Worm (Caenorhabditis elegans) whole organism, L4 larva: Measurements from ENCODE around the gene C45G9.8.
"Not testable (repeated sequence)": the region's sequence is repeated elsewhere in the genome, so short reads cannot be mapped to it uniquely, and the experiment has no call there.

ENCODE experiments used
- D1046.2 ChIP-seq: fragments of 200-800 bp; sonication (Bioruptor generic); IDR thresholded peaks from 2 replicates; pipeline ENCODE4 v1.3.6; 2022; ENCODE audit warnings: missing genetic modification characterization, missing compliant biosample characterization
- T20F7.1 ChIP-seq: fragments of 200-800 bp; sonication (Bioruptor generic); optimal IDR thresholded peaks from 2 replicates; lab custom pipeline; 2018; ENCODE audit warnings: mild to moderate bottlenecking, missing genetic modification characterization, missing compliant biosample characterization
- T26A8.4 ChIP-seq: fragments of 200-800 bp; sonication (Bioruptor generic); IDR thresholded peaks from 2 replicates; pipeline ENCODE4 v1.3.6; 2022; ENCODE audit warnings: missing genetic modification characterization, missing compliant biosample characterization
- Y5F2A.4 ChIP-seq: fragments of 200-800 bp; sonication (Bioruptor generic); optimal IDR thresholded peaks from 2 replicates; lab custom pipeline; 2018; ENCODE audit warnings: mild to moderate bottlenecking, missing genetic modification characterization, missing compliant biosample characterization
- aha-1 ChIP-seq: fragments of 150-350 bp; peaks from one replicate; lab custom pipeline; 2014; ENCODE audit warnings: missing biosample characterization, missing genetic modification characterization
- ceh-32 ChIP-seq: sonication (generic microtip); optimal IDR thresholded peaks from 2 replicates; lab custom pipeline; 2016; ENCODE audit warnings: mild to moderate bottlenecking, missing genetic modification characterization, missing compliant biosample characterization; ENCODE audit not compliant: poor library complexity
- ceh-62 ChIP-seq: sonication (generic microtip); optimal IDR thresholded peaks from 2 replicates; lab custom pipeline; 2017; ENCODE audit warnings: missing biosample characterization, missing genetic modification characterization
- ceh-82 ChIP-seq: sonication (generic microtip); optimal IDR thresholded peaks from 2 replicates; lab custom pipeline; 2017; ENCODE audit warnings: missing biosample characterization, missing genetic modification characterization
- daf-16 ChIP-seq, 3 experiments: sonication (generic microtip); optimal IDR thresholded peaks; 2 replicates each; lab custom pipeline; 2016 to 2017; ENCODE audit warnings: missing genetic modification characterization in 3 of 3, missing genetic modification reagents in 3 of 3, mild to moderate bottlenecking in 2 of 3, missing compliant biosample characterization in 2 of 3, missing biosample characterization in 1 of 3, moderate library complexity in 1 of 3
- dmd-6 ChIP-seq: fragments of 200-800 bp; sonication (Bioruptor generic); IDR thresholded peaks from 2 replicates; pipeline ENCODE4 v1.3.6; 2022; ENCODE audit warnings: missing genetic modification reagents, missing genetic modification characterization, missing compliant biosample characterization
- dmd-9 ChIP-seq: fragments of 200-800 bp; sonication (Bioruptor generic); IDR thresholded peaks from 2 replicates; pipeline ENCODE4 v1.3.6; 2022; ENCODE audit warnings: missing genetic modification reagents, missing genetic modification characterization, missing compliant biosample characterization
- dpl-1 ChIP-seq: fragments of 150-350 bp; optimal IDR thresholded peaks from 2 replicates; lab custom pipeline; 2014; ENCODE audit warnings: missing biosample characterization, missing genetic modification reagents, missing genetic modification characterization
- hlh-11 ChIP-seq: fragments of 200-800 bp; sonication (Bioruptor generic); optimal IDR thresholded peaks from 2 replicates; lab custom pipeline; 2018; ENCODE audit warnings: mild to moderate bottlenecking, missing genetic modification characterization, missing compliant biosample characterization
- lim-7 ChIP-seq: fragments of 200-800 bp; sonication (Bioruptor generic); IDR thresholded peaks from 2 replicates; pipeline ENCODE4 v1.3.6; 2022; ENCODE audit warnings: missing genetic modification characterization, missing compliant biosample characterization
- lin-1 ChIP-seq: fragments of 200-800 bp; sonication (Bioruptor generic); IDR thresholded peaks from 2 replicates; pipeline ENCODE4 v1.3.6; 2022; ENCODE audit warnings: missing genetic modification reagents, missing genetic modification characterization, missing compliant biosample characterization
- lin-38 ChIP-seq: fragments of 200-800 bp; sonication (Bioruptor generic); IDR thresholded peaks from 2 replicates; pipeline ENCODE4 v1.3.6; 2022; ENCODE audit warnings: missing genetic modification reagents, missing genetic modification characterization, missing compliant biosample characterization
- mdl-1 ChIP-seq, 2 experiments: fragments of 150-350 bp in 1 of 2; sonication (generic microtip) in 1 of 2; optimal IDR thresholded peaks; 2 replicates each; lab custom pipeline; 2014 to 2017; ENCODE audit warnings: missing biosample characterization in 2 of 2, missing genetic modification characterization in 2 of 2
- mep-1 ChIP-seq: fragments of 150-350 bp; sonication (generic microtip); optimal IDR thresholded peaks from 3 replicates; lab custom pipeline; 2014; ENCODE audit warnings: missing biosample characterization, missing genetic modification characterization
- mes-2 ChIP-seq: sonication (generic microtip); optimal IDR thresholded peaks from 2 replicates; lab custom pipeline; 2016; ENCODE audit warnings: missing genotype, mild to moderate bottlenecking, missing genetic modification characterization, missing compliant biosample characterization; ENCODE audit not compliant: poor library complexity, severe bottlenecking
- mxl-2 ChIP-seq: fragments of 200-800 bp; sonication (Bioruptor generic); conservative IDR thresholded peaks from 2 replicates; pipeline ENCODE4 v1.3.6; 2022; ENCODE audit warnings: missing genetic modification reagents, missing genetic modification characterization, missing compliant biosample characterization
- mxl-3 ChIP-seq: fragments of 200-800 bp; sonication (Bioruptor generic); optimal IDR thresholded peaks from 2 replicates; lab custom pipeline; 2018; ENCODE audit warnings: mild to moderate bottlenecking, missing genetic modification characterization, missing compliant biosample characterization
- nhr-111 ChIP-seq: fragments of 200-800 bp; sonication (Bioruptor generic); optimal IDR thresholded peaks from 2 replicates; lab custom pipeline; 2018; ENCODE audit warnings: mild to moderate bottlenecking, missing genetic modification characterization, missing compliant biosample characterization
- nhr-28 ChIP-seq: fragments of 150-350 bp; optimal IDR thresholded peaks from 2 replicates; lab custom pipeline; 2014; ENCODE audit warnings: missing biosample characterization, missing genetic modification characterization
- nhr-42 ChIP-seq: fragments of 200-800 bp; sonication (Bioruptor generic); IDR thresholded peaks from 2 replicates; pipeline ENCODE4 v1.3.6; 2022; ENCODE audit warnings: missing genetic modification characterization, missing compliant biosample characterization
- nhr-48 ChIP-seq: sonication (generic microtip); optimal IDR thresholded peaks from 2 replicates; lab custom pipeline; 2016; ENCODE audit warnings: mild to moderate bottlenecking, missing genetic modification characterization, missing compliant biosample characterization
- nhr-77 ChIP-seq: fragments of 150-350 bp; optimal IDR thresholded peaks from 2 replicates; lab custom pipeline; 2014; ENCODE audit warnings: missing biosample characterization, missing genetic modification characterization
- pha-4 ChIP-seq, 2 experiments: fragments of 150-350 bp in 1 of 2; fragments of 200-800 bp in 1 of 2; sonication (Bioruptor generic) in 1 of 2; IDR thresholded peaks in 1 of 2; optimal IDR thresholded peaks in 1 of 2; 2 replicates each; pipeline versions ENCODE4 v1.3.6 to Lab custom; 2014 to 2022; ENCODE audit warnings: missing genetic modification characterization in 2 of 2, missing genetic modification reagents in 2 of 2, missing biosample characterization in 1 of 2, missing compliant biosample characterization in 1 of 2
- sdz-12 ChIP-seq: fragments of 200-800 bp; sonication (Bioruptor generic); optimal IDR thresholded peaks from 2 replicates; lab custom pipeline; 2018; ENCODE audit warnings: mild to moderate bottlenecking, missing genetic modification characterization, missing compliant biosample characterization
- skn-1 ChIP-seq: fragments of 150-350 bp; optimal IDR thresholded peaks from 2 replicates; lab custom pipeline; 2014; ENCODE audit warnings: missing biosample characterization, missing genetic modification characterization
- tag-97 ChIP-seq: fragments of 200-800 bp; sonication (Bioruptor generic); IDR thresholded peaks from 2 replicates; pipeline ENCODE4 v1.3.6; 2022; ENCODE audit warnings: missing genetic modification characterization, missing compliant biosample characterization
- unc-62 ChIP-seq, 3 experiments: fragments of 150-350 bp in 1 of 3; sonication (generic microtip); optimal IDR thresholded peaks in 2 of 3; peaks in 1 of 3; 1 replicate in 1 of 3; 2 replicates in 2 of 3; lab custom pipeline; 2014 to 2017; ENCODE audit warnings: missing biosample characterization in 3 of 3, missing genetic modification characterization in 3 of 3, missing genetic modification reagents in 3 of 3, missing genotype in 1 of 3
- ztf-7 ChIP-seq: fragments of 150-350 bp; optimal IDR thresholded peaks from 2 replicates; lab custom pipeline; 2014; ENCODE audit warnings: missing biosample characterization, missing genetic modification characterization

Gene C45G9.8

DNA sequence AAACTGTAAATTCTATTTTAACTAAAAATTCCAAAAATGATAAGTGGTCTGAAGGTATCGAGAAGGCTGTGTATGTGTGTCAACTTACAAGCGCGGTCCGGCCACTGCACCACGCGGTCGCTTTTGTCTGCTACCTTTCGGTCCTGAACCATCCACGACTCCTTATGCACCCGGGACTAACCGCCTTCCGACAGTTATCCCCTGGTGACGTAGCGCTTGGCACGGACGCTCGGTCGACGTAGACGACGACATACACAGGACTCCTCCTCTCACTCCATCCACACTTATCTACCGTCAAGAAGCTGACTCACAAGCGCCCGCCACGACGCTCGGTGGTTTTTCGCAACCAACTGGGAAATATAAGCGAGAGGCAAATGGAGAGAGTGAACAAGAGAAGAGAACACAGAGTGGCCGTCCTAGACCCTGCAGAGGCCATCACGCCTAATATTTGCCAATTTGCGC is 22.0 kb downstream of the C45G9.8 start (continued):
- peak; percentile 78 for TF ChIP-seq lim-7 (GFP tag; lab: Robert Waterston, UW)
- peak; percentile 70 for TF ChIP-seq mxl-2 (GFP tag; lab: Robert Waterston, UW)
- peak; percentile 23 for TF ChIP-seq dpl-1 (GFP tag; lab: Kevin White, UChicago)
- TF ChIP-seq pha-4 (GFP tag; IDR thresholded peaks at IDR 0.05; lab: Robert Waterston, UW), result peak; percentile 89
- TF ChIP-seq pha-4 (tag; optimal IDR thresholded peaks at IDR 0.05; lab: Kevin White, UChicago), result not testable (repeated sequence)

ce11 chrIII:5030629-5031028 is 22.8 kb downstream of the C45G9.8 start, which contains the start of gene klp-6:
Gene klp-6 (plus strand): TSS chrIII:5030929.
- TF ChIP-seq mes-2, result no peak
- TF ChIP-seq ceh-32 (tag; lab: Kevin White, UChicago), result no peak
- TF ChIP-seq mxl-2 (GFP tag; lab: Robert Waterston, UW), result no peak
- TF ChIP-seq T20F7.1 (GFP tag; lab: Kevin White, UChicago), result no peak
- no peak for TF ChIP-seq tag-97
- TF ChIP-seq Y5F2A.4 (GFP tag; lab: Kevin White, UChicago), result no peak
- TF ChIP-seq mdl-1 (tag; optimal IDR thresholded peaks at IDR 0.05; lab: Kevin White, UChicago), result no peak
- no peak for TF ChIP-seq nhr-111 (GFP tag; lab: Kevin White, UChicago)
- TF ChIP-seq nhr-48 (tag; lab: Kevin White, UChicago), result no peak
- no peak for TF ChIP-seq dmd-9
- TF ChIP-seq ztf-7 (tag; lab: Kevin White, UChicago), result no peak
- no peak for TF ChIP-seq hlh-11 (tag; lab: Kevin White, UChicago)
- TF ChIP-seq skn-1 (tag; lab: Kevin White, UChicago), result no peak
- no peak for TF ChIP-seq ceh-62 (tag; lab: Kevin White, UChicago)
- TF ChIP-seq, all 104 proteins: peak for 0

- 0 out of 2 replicates have a peak, but pooled peaks have one; percentile 11 for TF ChIP-seq lin-38
- TF ChIP-seq aha-1 (tag; lab: Kevin White, UChicago), result peak; percentile 78
- no peak for TF ChIP-seq ceh-82
- peak; percentile 49; the same call in 1 of the 2 replicates for TF ChIP-seq T26A8.4
- TF ChIP-seq nhr-48 (tag; lab: Kevin White, UChicago), result no peak
These were observed 26.2 kb downstream of the C45G9.8 start for ce11 chrIII:5027219-5027618.

ce11 chrIII:5026366-5026765 is 27.1 kb downstream of the C45G9.8 start:
- TF ChIP-seq mxl-3 (GFP tag; lab: Kevin White, UChicago) (no peak), lim-7 (GFP tag; lab: Robert Waterston, UW) (no peak), lin-1 (GFP tag; lab: Robert Waterston, UW) (no peak), mep-1 (tag; lab: Kevin White, UChicago) (no peak), nhr-77 (tag; lab: Kevin White, UChicago) (no peak), unc-62 (GFP tag; optimal IDR thresholded peaks at IDR 0.05 in 1 of 2; lab: Kevin White, UChicago) (peak in 1 of 2 experiments; percentile 60), unc-62 (tag; optimal IDR thresholded peaks at IDR 0.05; lab: Kevin White, UChicago) (no peak), daf-16 (GFP tag; optimal IDR thresholded peaks at IDR 0.05; lab: Kevin White, UChicago) (no peak), daf-16 (tag; optimal IDR thresholded peaks at IDR 0.05; lab: Kevin White, UChicago) (no peak), T26A8.4 (no peak), sdz-12 (GFP tag; lab: Kevin White, UChicago) (no peak), ceh-82 (no peak), mxl-2 (GFP tag; lab: Robert Waterston, UW) (no peak), D1046.2 (GFP tag; lab: Robert Waterston, UW) (no peak), nhr-42 (GFP tag; lab: Robert Waterston, UW) (no peak), dmd-6 (GFP tag; lab: Robert Waterston, UW) (no peak), aha-1 (tag; lab: Kevin White, UChicago) (peak; percentile 53), nhr-28 (no peak)
- TF ChIP-seq, all 104 proteins: peak for 2
